Worm (Caenorhabditis elegans): ENCODE measurements around the gene snt-3.

DNA sequence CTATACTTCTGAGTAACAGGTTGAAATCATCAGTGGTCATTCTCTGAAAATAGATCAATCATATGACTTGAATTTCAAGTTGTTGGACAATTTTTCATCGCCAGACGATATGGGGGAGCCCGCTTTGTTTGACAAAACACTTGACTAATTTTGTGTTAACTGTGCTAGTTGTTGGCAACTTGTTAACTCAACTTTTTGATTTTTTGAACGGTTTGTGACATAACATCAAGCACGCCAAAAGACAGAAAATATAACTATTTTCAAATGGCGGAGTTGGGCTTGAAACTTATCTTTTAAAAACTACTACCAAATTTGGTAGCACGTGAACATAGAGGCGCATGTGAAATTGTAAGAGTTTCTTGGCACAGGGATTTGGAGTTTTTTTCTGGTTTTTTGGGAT is 34.9 kb downstream of the snt-3 start:
- TF ChIP-seq elt-1 (tag; optimal IDR thresholded peaks at IDR 0.05) (no peak), hmg-11 (tag; optimal IDR thresholded peaks at IDR 0.05) (no peak), snpc-4 (tag; optimal IDR thresholded peaks at IDR 0.05) (no peak), pqm-1 (tag; optimal IDR thresholded peaks at IDR 0.05) (no peak), elt-2 (tag; optimal IDR thresholded peaks at IDR 0.05) (no peak), elt-3 (tag; optimal IDR thresholded peaks at IDR 0.05) (no peak), tbx-2 (tag; optimal IDR thresholded peaks at IDR 0.05) (no peak), pha-4 (tag; optimal IDR thresholded peaks at IDR 0.05) (peak; percentile 5), nhr-12 (tag; optimal IDR thresholded peaks at IDR 0.05) (no peak), ZK546.5 (tag; optimal IDR thresholded peaks at IDR 0.05) (no peak), nhr-237 (tag; optimal IDR thresholded peaks at IDR 0.05) (no peak), ceh-16 (tag; optimal IDR thresholded peaks at IDR 0.05) (no peak), egl-27 (tag; optimal IDR thresholded peaks at IDR 0.05) (no peak), nhr-76 (tag; optimal IDR thresholded peaks at IDR 0.05) (no peak)
